Worm (Caenorhabditis elegans): ENCODE measurements around the gene oac-30.
A peak's percentile ranks its signal among the peaks of the same experiment; 100 is the strongest.

oac-30 gene

DNA sequence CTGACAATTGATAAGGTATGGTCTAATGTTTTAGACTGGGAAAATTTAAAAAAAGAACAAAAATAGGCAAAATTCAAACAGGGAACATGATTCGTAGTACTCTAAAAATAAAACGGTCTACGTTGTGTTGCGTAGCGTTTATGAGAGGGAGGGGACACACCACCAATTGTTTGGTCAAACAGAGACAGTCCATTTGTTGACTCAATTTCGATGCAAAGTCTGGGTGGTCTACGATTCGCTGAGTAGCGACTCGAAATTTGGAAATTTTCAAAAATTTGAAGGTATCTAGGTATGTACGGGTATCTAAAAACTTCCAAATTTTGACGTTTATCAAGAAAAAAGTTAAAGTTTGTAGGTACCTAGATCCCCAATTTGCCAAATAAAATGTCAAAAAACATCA lies 20.9 kb downstream of the oac-30 start:
- TF ChIP-seq aly-1 (tag; optimal IDR thresholded peaks at IDR 0.05) (no peak), pes-1 (GFP tag; IDR thresholded peaks at IDR 0.05) (no peak), B0310.2 (tag; optimal IDR thresholded peaks at IDR 0.05) (no peak), ceh-13 (GFP tag; optimal IDR thresholded peaks at IDR 0.05) (no peak), ceh-36 (tag; optimal IDR thresholded peaks at IDR 0.05) (no peak), hnd-1 (tag; optimal IDR thresholded peaks at IDR 0.05) (no peak), ets-7 (tag; optimal IDR thresholded peaks at IDR 0.05) (no peak), ama-1 (optimal IDR thresholded peaks at IDR 0.05) (no peak), sea-1 (GFP tag; conservative IDR thresholded peaks at IDR 0.05) (no peak), flt-1 (GFP tag; IDR thresholded peaks at IDR 0.05) (no peak), F13C5.2 (tag; optimal IDR thresholded peaks at IDR 0.05) (no peak), hmbx-1 (tag; optimal IDR thresholded peaks at IDR 0.05) (no peak), scrt-1 (GFP tag; IDR thresholded peaks at IDR 0.05) (no peak)

DNA sequence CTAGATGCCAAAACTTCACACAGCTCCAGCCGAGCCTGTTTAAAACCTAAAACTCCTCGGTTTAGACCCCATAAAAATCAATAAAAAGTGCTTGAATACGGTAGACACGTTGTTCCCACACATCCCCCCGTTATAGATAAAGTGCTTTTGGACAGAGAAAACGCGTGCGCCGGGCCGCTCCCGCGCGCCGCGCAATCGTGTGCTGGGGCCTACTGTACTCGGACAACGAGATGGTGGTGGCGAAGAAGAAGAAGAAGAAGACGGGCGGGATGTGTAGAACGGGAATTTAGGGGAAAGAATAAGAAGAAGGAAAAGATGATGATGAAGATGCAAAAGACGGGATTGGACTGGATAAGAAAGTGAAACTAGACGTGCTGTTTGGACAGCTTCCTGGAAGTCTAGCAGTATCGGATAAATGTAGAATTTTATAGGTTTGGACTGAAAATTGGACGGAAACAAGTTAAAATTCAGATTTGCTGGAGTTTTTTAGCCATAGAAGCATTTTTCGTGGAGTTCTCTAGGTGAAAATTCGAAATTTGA lies 22.2 kb downstream of the oac-30 start:
- TF ChIP-seq pes-1 (GFP tag; IDR thresholded peaks at IDR 0.05) (no peak), hmg-4 (GFP tag; optimal IDR thresholded peaks at IDR 0.05) (peak; percentile 8)

DNA sequence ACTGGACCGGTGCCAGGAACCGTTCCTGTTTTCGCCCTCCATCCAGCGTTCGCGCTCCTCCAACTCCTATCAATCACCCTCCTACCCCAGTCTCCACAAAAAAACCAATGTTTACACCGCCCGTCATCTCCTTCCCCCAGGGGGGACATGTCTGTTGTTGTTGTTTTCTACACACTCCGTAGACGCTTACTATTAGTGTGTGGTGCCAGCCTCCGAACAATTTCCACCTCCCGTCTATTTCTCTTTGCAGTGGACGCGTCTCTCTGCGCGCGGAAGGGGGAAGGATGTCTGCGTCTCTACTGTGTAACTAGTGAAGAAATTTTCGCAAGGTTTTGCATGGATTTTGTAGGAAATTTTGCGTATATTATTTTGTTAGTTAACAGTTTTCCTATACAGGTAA lies 24.2 kb downstream of the oac-30 start:
- TF ChIP-seq ama-1 (optimal IDR thresholded peaks at IDR 0.05), result no peak
- TF ChIP-seq ceh-36 (tag; optimal IDR thresholded peaks at IDR 0.05), result no peak
- no peak for TF ChIP-seq ceh-13 (GFP tag; optimal IDR thresholded peaks at IDR 0.05)
- no peak for TF ChIP-seq tra-4 (tag; optimal IDR thresholded peaks at IDR 0.05)
- TF ChIP-seq hnd-1 (tag; optimal IDR thresholded peaks at IDR 0.05), result no peak
- TF ChIP-seq tbx-37 (GFP tag; conservative IDR thresholded peaks at IDR 0.05), result no peak
- no peak for TF ChIP-seq hmbx-1 (tag; optimal IDR thresholded peaks at IDR 0.05)
- TF ChIP-seq aly-1 (tag; optimal IDR thresholded peaks at IDR 0.05), result peak; percentile 29
- no peak for TF ChIP-seq sea-1 (GFP tag; conservative IDR thresholded peaks at IDR 0.05)
- no peak for TF ChIP-seq tbx-11 (GFP tag; IDR thresholded peaks at IDR 0.05)
- no peak for TF ChIP-seq B0310.2 (tag; optimal IDR thresholded peaks at IDR 0.05)
- TF ChIP-seq ets-7 (tag; optimal IDR thresholded peaks at IDR 0.05), result no peak
- TF ChIP-seq pes-1 (GFP tag; IDR thresholded peaks at IDR 0.05), result no peak
- no peak for TF ChIP-seq scrt-1 (GFP tag; IDR thresholded peaks at IDR 0.05)
- TF ChIP-seq flt-1 (GFP tag; IDR thresholded peaks at IDR 0.05), result no peak; the same call in 1 of the 2 replicates
- peak; percentile 18 for TF ChIP-seq hmg-4 (GFP tag; optimal IDR thresholded peaks at IDR 0.05)
- peak; percentile 32 for TF ChIP-seq F13C5.2 (tag; optimal IDR thresholded peaks at IDR 0.05)

DNA sequence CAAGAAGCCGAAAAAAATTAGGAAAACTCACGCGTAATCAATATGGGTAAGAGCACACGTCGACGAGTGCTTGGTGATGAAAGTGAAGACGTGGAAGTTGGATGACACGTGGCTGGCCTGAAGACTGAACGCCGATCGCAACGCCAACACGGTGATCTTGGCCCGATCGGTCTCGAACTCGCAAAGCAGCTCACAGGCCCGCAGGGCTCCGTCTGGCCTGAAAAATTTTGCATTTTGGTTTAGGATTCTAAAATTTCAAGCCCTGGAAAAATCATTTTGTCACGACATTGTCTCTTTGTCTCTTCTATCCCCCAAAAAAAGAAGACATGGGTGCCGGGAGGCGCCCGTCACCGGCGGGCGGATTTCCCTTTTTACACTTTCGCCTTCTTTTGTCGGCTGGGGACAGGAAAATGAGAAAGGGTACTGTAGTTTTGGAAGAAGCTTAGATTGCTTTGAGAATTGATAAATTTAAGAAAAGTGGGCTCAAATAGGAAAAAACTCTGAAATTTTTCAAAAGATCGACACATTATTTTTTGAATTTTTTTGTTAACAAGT lies 25.4 kb downstream of the oac-30 start:
- no peak for TF ChIP-seq F13C5.2 (tag; optimal IDR thresholded peaks at IDR 0.05)
- peak; percentile 17; the same call in 1 of the 2 replicates for TF ChIP-seq pes-1 (GFP tag; IDR thresholded peaks at IDR 0.05)
- TF ChIP-seq scrt-1 (GFP tag; IDR thresholded peaks at IDR 0.05), result 0 out of 2 replicates have a peak, but pooled peaks have one; percentile 24

DNA sequence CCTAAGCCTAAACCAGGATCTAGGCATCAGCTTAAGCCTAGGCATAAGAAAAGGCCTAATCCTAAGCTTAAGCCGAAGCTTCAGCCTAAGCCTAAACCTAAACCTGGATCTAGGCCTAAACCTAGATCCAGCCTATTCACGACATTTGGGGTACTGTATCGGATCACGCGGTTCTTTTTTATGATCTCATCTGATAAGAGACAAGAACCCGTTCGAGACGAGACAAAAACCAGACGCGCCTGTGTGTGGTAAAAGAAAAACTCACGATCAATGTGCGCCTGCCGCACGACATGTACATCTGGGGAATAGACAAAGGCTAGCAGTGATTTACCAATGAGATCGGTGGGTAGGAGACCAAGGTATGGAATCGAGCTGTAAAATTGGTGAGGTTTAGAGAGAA lies 26.3 kb downstream of the oac-30 start:
- TF ChIP-seq flt-1 (GFP tag; IDR thresholded peaks at IDR 0.05), result no peak
- no peak for TF ChIP-seq sea-1 (GFP tag; conservative IDR thresholded peaks at IDR 0.05)
- no peak for TF ChIP-seq B0310.2 (tag; optimal IDR thresholded peaks at IDR 0.05)
- no peak for TF ChIP-seq hmg-4 (GFP tag; optimal IDR thresholded peaks at IDR 0.05)
- no peak for TF ChIP-seq ets-7 (tag; optimal IDR thresholded peaks at IDR 0.05)
- TF ChIP-seq ceh-13 (GFP tag; optimal IDR thresholded peaks at IDR 0.05), result no peak

DNA sequence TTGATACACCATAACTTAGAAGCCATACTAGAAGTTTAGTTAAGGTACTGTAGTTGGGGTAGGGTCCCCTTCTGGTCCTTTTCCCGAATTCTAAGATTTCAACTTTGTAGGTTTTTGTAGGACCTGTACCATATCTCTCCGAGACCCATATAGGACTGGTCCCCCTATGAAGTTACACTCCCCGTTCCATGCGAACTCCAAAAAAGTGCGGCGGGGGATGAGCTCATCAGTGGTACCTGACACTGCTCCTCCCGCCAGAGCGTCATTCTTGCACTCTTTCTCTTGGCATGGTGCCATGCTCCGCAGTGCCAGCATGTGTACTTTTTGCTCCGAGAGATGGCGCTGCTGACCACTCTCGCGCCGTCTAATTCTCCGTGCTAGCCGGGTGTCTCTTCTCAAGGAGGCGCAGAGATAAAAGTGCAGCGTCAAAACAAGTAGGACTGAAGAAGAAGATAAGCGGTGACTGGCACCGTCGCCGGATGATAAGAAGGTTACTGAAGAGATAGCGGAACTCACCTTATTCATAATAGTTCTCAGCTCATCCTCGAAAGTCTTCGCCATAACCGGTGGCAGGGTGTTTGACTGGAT lies 27.2 kb downstream of the oac-30 start:
- TF ChIP-seq scrt-1 (GFP tag; IDR thresholded peaks at IDR 0.05) (0 out of 2 replicates have a peak, but pooled peaks have one; percentile 42), hnd-1 (tag; optimal IDR thresholded peaks at IDR 0.05) (no peak), tra-4 (tag; optimal IDR thresholded peaks at IDR 0.05) (no peak), ets-7 (tag; optimal IDR thresholded peaks at IDR 0.05) (no peak)

DNA sequence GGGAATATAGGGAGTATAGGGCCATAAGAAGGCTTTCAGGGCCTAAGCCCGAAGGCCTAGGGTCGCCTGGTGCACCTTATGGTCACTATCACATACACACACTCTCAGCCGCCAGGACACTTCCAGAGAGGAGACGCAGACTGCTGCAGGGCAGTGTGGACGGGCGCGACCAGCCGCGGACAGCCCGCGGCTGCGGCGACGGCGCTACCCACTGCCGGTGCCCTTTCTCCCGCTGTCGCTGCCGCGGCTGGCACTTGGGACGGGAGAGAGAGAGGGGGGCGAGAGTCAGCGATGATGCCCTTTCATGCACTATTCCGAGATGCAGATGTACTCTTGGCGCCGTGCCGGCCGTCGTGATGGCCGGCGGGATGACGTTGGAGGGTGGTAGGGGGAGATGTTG lies 28.8 kb downstream of the oac-30 start:
- TF ChIP-seq ceh-36 (tag; optimal IDR thresholded peaks at IDR 0.05) (no peak), tbx-37 (GFP tag; conservative IDR thresholded peaks at IDR 0.05) (no peak), tra-4 (tag; optimal IDR thresholded peaks at IDR 0.05) (no peak), ceh-13 (GFP tag; optimal IDR thresholded peaks at IDR 0.05) (no peak), pes-1 (GFP tag; IDR thresholded peaks at IDR 0.05) (no peak; the same call in 1 of the 2 replicates), hmbx-1 (tag; optimal IDR thresholded peaks at IDR 0.05) (no peak), ets-7 (tag; optimal IDR thresholded peaks at IDR 0.05) (no peak), hmg-4 (GFP tag; optimal IDR thresholded peaks at IDR 0.05) (no peak)

DNA sequence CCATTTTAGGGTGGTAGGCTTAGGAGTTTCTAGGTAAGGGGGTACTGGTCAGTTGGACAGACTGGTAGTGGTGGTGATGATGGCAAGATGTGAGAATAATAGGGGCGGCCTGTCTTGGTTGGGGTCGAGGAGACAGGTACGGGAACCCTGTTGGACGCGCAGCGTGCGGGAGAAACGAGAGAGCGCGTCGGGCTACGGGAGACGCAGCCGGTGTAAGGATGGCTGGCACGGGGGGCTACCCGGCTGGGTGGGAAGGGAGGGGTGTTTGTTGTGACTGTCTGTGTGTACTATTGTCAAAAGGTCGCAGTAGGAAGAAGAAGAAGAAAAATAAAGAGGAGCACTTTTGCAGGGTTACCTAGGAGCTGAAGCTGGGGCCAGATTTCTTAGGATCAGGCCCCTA lies 30.2 kb downstream of the oac-30 start:
- TF ChIP-seq tbx-37 (GFP tag; conservative IDR thresholded peaks at IDR 0.05) (no peak), ama-1 (optimal IDR thresholded peaks at IDR 0.05) (no peak)

DNA sequence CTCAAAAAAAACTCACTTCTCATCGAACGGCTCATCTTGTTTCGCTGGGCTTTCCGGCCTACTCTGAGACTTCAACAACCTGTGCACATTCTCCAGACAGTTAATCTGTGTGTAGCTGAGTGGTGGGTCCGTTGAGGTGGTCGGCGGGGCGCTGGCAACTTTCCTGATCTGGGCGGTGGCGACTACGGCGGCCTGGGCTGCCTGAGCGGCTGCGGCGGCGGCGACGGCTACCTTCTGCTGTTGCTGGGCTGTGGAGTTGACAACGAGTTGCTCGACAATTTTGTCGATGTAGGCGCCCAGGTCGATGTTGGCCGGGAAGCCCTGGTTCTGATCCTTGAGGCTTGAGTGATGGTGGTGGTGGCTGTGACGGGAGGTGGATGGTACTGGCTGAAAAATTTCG lies 30.7 kb downstream of the oac-30 start:
- no peak for TF ChIP-seq sea-1 (GFP tag; conservative IDR thresholded peaks at IDR 0.05)
- TF ChIP-seq B0310.2 (tag; optimal IDR thresholded peaks at IDR 0.05), result no peak
- TF ChIP-seq flt-1 (GFP tag; IDR thresholded peaks at IDR 0.05), result no peak
- no peak for TF ChIP-seq scrt-1 (GFP tag; IDR thresholded peaks at IDR 0.05)
- no peak for TF ChIP-seq pes-1 (GFP tag; IDR thresholded peaks at IDR 0.05)
- no peak for TF ChIP-seq hmbx-1 (tag; optimal IDR thresholded peaks at IDR 0.05)
- no peak for TF ChIP-seq ets-7 (tag; optimal IDR thresholded peaks at IDR 0.05)
- TF ChIP-seq ceh-13 (GFP tag; optimal IDR thresholded peaks at IDR 0.05), result no peak
- TF ChIP-seq hmg-4 (GFP tag; optimal IDR thresholded peaks at IDR 0.05), result no peak
- no peak for TF ChIP-seq ama-1 (optimal IDR thresholded peaks at IDR 0.05)
- no peak for TF ChIP-seq tbx-37 (GFP tag; conservative IDR thresholded peaks at IDR 0.05)
- no peak for TF ChIP-seq hnd-1 (tag; optimal IDR thresholded peaks at IDR 0.05)
- no peak for TF ChIP-seq aly-1 (tag; optimal IDR thresholded peaks at IDR 0.05)
- no peak for TF ChIP-seq F13C5.2 (tag; optimal IDR thresholded peaks at IDR 0.05)
- TF ChIP-seq ceh-36 (tag; optimal IDR thresholded peaks at IDR 0.05), result no peak
- no peak for TF ChIP-seq tbx-11 (GFP tag; IDR thresholded peaks at IDR 0.05)
- TF ChIP-seq tra-4 (tag; optimal IDR thresholded peaks at IDR 0.05), result no peak
